Fruit fly (Drosophila melanogaster): ENCODE data around the gene CG12003.

The CG12003 gene

dm6 chr3L:1575731-1576376 is 10.7 kb downstream of the CG12003 start (continued):
- TF ChIP-seq CG11504 (tag; optimal IDR thresholded peaks at IDR 0.05) (no peak), tgo (GFP tag; IDR thresholded peaks at IDR 0.05) (no peak), CG14014 (GFP tag; IDR thresholded peaks at IDR 0.05) (no peak), trh (GFP tag; optimal IDR thresholded peaks at IDR 0.05) (no peak), CG31388 (GFP tag; optimal IDR thresholded peaks at IDR 0.05) (no peak), CG14965 (GFP tag; optimal IDR thresholded peaks at IDR 0.05; ENCODE audit: borderline replicate concordance) (no peak), CG1832 (GFP tag; optimal IDR thresholded peaks at IDR 0.05) (no peak), eyg (GFP tag; optimal IDR thresholded peaks at IDR 0.05) (no peak), CTCF (GFP tag; optimal IDR thresholded peaks at IDR 0.05) (no peak), gcm2 (GFP tag; optimal IDR thresholded peaks at IDR 0.05) (no peak), Rx (GFP tag; IDR thresholded peaks at IDR 0.05) (no peak), kah (GFP tag; optimal IDR thresholded peaks at IDR 0.05) (no peak), trem (tag; optimal IDR thresholded peaks at IDR 0.05) (no peak), onecut (GFP tag; IDR thresholded peaks at IDR 0.05) (no peak), Oaz (GFP tag; IDR thresholded peaks at IDR 0.05) (no peak), sim (GFP tag; IDR thresholded peaks at IDR 0.05) (no peak), ap (GFP tag; IDR thresholded peaks at IDR 0.05) (no peak), CG15073 (GFP tag; optimal IDR thresholded peaks at IDR 0.05) (no peak), nom (GFP tag; optimal IDR thresholded peaks at IDR 0.05) (no peak), Doc3 (GFP tag; IDR thresholded peaks at IDR 0.05; ENCODE audit: partially characterized antibody) (no peak), amos (GFP tag; IDR thresholded peaks at IDR 0.05; ENCODE audit: partially characterized antibody) (no peak), CG10979 (tag; optimal IDR thresholded peaks at IDR 0.05) (no peak), pfk (GFP tag; optimal IDR thresholded peaks at IDR 0.05) (no peak), cas (GFP tag; IDR thresholded peaks at IDR 0.05) (no peak)

- TF ChIP-seq CG8359 (GFP tag; optimal IDR thresholded peaks at IDR 0.05; ENCODE audit: borderline replicate concordance) (peak; percentile 100), CG1233 (GFP tag; optimal IDR thresholded peaks at IDR 0.05) (no peak), seq (GFP tag; IDR thresholded peaks at IDR 0.05) (0 out of 2 replicates have a peak, but pooled peaks have one; percentile 18), tio (GFP tag; optimal IDR thresholded peaks at IDR 0.05) (no peak), CG13775 (GFP tag; optimal IDR thresholded peaks at IDR 0.05) (no peak), Hmr (GFP tag; optimal IDR thresholded peaks at IDR 0.05) (peak; percentile 71), CG13287 (GFP tag; IDR thresholded peaks at IDR 0.05; ENCODE audit: partially characterized antibody) (peak; percentile 55; the same call in 1 of the 2 replicates), Elba2 (GFP tag; optimal IDR thresholded peaks at IDR 0.05) (no peak), CG4424 (GFP tag; optimal IDR thresholded peaks at IDR 0.05) (no peak), hbn (GFP tag; IDR thresholded peaks at IDR 0.05; ENCODE audit: partially characterized antibody) (0 out of 2 replicates have a peak, but pooled peaks have one; percentile 25), CG1024 (GFP tag; IDR thresholded peaks at IDR 0.05) (no peak), Fer1 (GFP tag; optimal IDR thresholded peaks at IDR 0.05) (peak; percentile 30), ewg (GFP tag; optimal IDR thresholded peaks at IDR 0.05) (no peak), nom (GFP tag; optimal IDR thresholded peaks at IDR 0.05) (peak; percentile 58), CrebB (tag; optimal IDR thresholded peaks at IDR 0.05) (no peak), Dp (GFP tag; optimal IDR thresholded peaks at IDR 0.05) (peak; percentile 71), Rfx (GFP tag; IDR thresholded peaks at IDR 0.05) (0 out of 2 replicates have a peak, but pooled peaks have one; percentile 15), esg (GFP tag; conservative IDR thresholded peaks at IDR 0.05) (no peak), Hmx (GFP tag; optimal IDR thresholded peaks at IDR 0.05) (no peak), stwl (tag; optimal IDR thresholded peaks at IDR 0.05) (peak; percentile 70), MESR4 (GFP tag; optimal IDR thresholded peaks at IDR 0.05) (peak; percentile 34), CG42726 (GFP tag; IDR thresholded peaks at IDR 0.05; ENCODE audit: partially characterized antibody) (0 out of 2 replicates have a peak, but pooled peaks have one; percentile 20), ind (GFP tag; optimal IDR thresholded peaks at IDR 0.05) (no peak), CG8478 (optimal IDR thresholded peaks at IDR 0.05) (no peak), BEAF-32 (GFP tag; optimal IDR thresholded peaks at IDR 0.05) (peak; percentile 34), CG14710 (tag; optimal IDR thresholded peaks at IDR 0.05) (peak; percentile 76), CG1602 (GFP tag; optimal IDR thresholded peaks at IDR 0.05) (no peak)
Observed at dm6 chr3L:1576489-1577106, 11.4 kb downstream of the CG12003 start, which contains the start of gene CG13917. CG13917 (plus strand) TSS chr3L:1576699.

Measured in whole organism, embryonic.